Fruit fly (Drosophila melanogaster) Kc167 (cell line): Measurements from ENCODE around the gene CG43732.

Experiments used
- Myc ChIP-seq: fragments of >200 bp; optimal IDR thresholded peaks from 2 replicates; lab custom pipeline; 2017; ENCODE audit warnings: missing external identifiers
- h ChIP-seq: fragments of >200 bp; optimal IDR thresholded peaks from 3 replicates; lab custom pipeline; 2018; ENCODE audit warnings: missing external identifiers
- insv ChIP-seq: fragments of >200 bp; optimal IDR thresholded peaks from 3 replicates; lab custom pipeline; 2018; ENCODE audit warnings: missing external identifiers
- psq ChIP-seq: fragments of >200 bp; optimal IDR thresholded peaks from 2 replicates; lab custom pipeline; 2017; ENCODE audit warnings: missing external identifiers
- ttk ChIP-seq: sonication (Bioruptor generic); optimal IDR thresholded peaks from 2 replicates; lab custom pipeline; 2017; ENCODE audit warnings: missing external identifiers

dm6 chr3R:18928918-18929705 is 20.9 kb upstream of the CG43732 start, which contains the start of gene CG42613:
- TF ChIP-seq Myc (lab: Kevin White, UChicago) (no peak), h (lab: Kevin White, UChicago) (no peak), ttk (lab: Kevin White, UChicago) (no peak), psq (no peak), insv (lab: Kevin White, UChicago) (no peak)
